Worm (Caenorhabditis elegans) whole organism, dauer: ENCODE measurements around the gene wdr-31.

Experiments
- unc-62 ChIP-seq: sonication (generic microtip); optimal IDR thresholded peaks from 2 replicates; lab custom pipeline; 2017; ENCODE audit warnings: missing biosample characterization, missing genetic modification reagents, missing genetic modification characterization

The wdr-31 gene

ce11 chrII:2752999-2753398, 17.9 kb upstream of the wdr-31 start, which contains the start of gene F29A7.3:
Gene F29A7.3, plus strand, starts transcription at chrII:2753299.
- no peak for TF ChIP-seq unc-62 (GFP tag; lab: Kevin White, UChicago)

DNA sequence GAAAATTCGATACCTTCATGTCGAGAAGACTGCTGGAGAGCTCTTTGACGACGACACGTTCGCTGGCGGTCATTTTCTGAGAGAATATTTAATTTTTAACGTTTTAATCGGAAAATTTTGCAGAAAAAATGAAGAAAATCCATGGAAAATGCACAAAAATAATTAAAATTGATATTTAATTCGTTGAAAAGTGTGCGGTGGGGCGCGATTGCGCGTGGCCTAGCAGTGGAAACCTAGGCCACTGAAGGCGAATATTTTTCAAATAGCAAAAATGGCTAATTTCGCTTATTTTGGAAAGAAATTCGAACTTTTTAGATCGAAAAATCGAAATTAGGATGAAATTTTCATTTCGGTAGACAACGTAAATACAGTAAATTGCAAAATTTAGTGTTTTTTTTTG, 17.4 kb upstream of the wdr-31 start, which contains the start of gene F29A7.6:
Gene F29A7.6, minus strand, starts transcription at position 76 of the 400 bp plus-strand sequence.
- no peak for TF ChIP-seq unc-62 (GFP tag; lab: Kevin White, UChicago)

- TF ChIP-seq unc-62 (GFP tag; lab: Kevin White, UChicago) = no peak
Observed at ce11 chrII:2751278-2751677, 16.2 kb upstream of the wdr-31 start.

DNA sequence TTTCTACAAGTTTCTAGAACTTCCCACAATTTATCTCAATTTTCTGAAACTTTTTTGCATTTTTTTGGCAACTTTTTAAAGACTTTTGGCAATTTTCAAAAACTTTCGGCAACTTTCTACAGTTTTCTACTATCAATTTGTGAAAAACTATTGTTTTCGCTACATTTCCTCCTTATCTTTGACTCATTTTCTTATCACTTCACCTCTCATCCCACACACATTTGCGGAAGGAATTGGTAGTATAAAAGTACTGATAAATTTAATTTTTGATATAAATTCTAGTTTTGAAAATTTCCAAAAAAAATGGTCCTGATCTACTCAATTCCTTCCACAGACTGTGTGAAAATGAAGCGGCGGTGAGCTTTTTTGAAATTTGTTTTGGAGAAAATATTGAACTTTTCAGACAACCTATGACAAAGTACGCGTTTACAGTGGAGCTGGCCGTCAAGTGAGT, 14.5 kb upstream of the wdr-31 start, which contains the start of gene F29A7.4:
Gene F29A7.4, plus strand, starts transcription at position 404 of the 454 bp plus-strand sequence.
- no peak for TF ChIP-seq unc-62 (GFP tag; lab: Kevin White, UChicago)

ce11 chrII:2747956-2748621, 13.0 kb upstream of the wdr-31 start:
- no peak for TF ChIP-seq unc-62 (GFP tag; lab: Kevin White, UChicago)

DNA sequence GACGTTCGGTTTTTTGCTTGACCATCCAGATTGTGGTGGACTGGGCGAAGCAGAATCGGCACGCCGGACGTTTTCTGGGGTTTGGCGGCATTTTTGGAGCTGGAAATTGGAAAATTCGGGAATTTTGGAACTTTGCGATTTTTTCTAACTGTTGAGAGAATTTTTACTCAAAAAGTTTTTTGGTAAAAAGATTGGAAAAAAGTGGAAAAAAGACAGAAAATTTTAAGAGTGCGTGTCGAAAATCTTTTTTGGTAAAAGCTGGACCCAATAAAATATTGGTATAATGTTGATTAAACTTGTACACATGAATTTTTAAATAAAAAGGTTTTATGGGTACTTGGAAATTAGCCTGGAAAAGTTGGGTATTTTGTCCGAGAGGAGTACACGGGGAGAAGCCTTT, 7.2 kb upstream of the wdr-31 start, which contains the start of gene T05A8.7:
Gene T05A8.7, minus strand, starts transcription at position 101 of the 400 bp plus-strand sequence.
- no peak for TF ChIP-seq unc-62 (GFP tag; lab: Kevin White, UChicago)

DNA sequence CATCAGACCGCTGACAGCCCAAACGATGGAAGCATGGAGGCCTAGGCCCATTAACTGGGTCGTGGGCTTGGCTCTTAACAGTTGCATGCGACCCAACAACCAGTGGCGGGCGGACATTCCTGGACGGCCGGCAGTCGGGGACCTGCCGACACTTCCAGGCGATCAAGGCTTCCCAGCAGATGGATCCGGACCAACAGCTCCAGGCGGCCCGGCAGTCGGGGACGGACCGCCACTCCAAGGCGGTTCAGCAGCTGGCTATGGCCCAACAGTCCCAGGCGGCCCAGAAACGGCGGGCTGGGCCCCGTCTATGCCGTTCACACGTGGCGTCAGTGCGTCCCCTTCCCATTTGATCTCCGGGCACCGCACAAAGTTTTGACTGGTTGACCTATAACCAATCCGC, 6.3 kb upstream of the wdr-31 start:
- TF ChIP-seq unc-62 (GFP tag; lab: Kevin White, UChicago) = no peak

DNA sequence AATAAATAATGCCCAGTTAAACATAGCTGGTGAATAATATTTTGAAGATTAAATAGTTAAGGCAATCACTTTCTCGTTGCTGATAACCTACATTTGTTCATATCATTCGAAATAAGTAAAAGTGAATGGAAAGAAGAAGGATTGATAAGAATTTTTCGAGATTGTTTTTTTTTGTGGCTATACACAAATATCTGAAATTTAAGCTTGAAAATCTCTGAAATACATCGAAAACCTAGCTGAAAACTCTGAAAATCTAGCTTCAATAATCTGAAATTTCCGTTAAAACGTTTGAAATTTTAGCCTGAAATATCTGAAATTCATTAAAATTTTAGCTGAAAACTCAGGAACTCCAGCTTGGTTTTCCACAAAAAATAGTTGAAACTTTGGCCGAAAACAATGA, 4.5 kb upstream of the wdr-31 start, which contains the start of gene T05A8.6:
Gene T05A8.6, minus strand, starts transcription at position 101 of the 400 bp plus-strand sequence.
- TF ChIP-seq unc-62 (GFP tag; lab: Kevin White, UChicago) = no peak

DNA sequence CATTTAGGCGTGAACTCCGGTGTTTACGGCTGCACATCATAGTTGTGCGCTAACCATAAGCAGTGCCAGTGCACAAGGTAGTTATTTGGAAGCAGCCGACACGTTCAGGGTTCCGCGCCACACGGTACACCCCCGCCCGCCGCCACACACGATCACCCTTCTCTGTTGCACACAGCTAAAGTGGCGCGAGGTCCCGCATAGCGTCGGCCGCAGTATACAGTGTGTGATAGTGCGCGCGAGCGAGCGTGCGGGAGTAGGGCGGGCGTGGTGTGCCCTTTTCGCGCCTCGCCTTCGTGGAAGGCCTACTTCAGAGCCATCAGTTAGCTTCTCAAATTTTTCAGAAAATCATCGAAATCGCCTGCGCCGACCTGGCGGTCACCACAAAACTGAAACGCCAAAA, 1.8 kb upstream of the wdr-31 start:
- no peak for TF ChIP-seq unc-62 (GFP tag; lab: Kevin White, UChicago)

ce11 chrII:2736156-2736728, 1.1 kb upstream of the wdr-31 start, which contains the start of gene T05A8.8:
Gene T05A8.8, plus strand, starts transcription at chrII:2736678.
- no peak for TF ChIP-seq unc-62 (GFP tag; lab: Kevin White, UChicago)

DNA sequence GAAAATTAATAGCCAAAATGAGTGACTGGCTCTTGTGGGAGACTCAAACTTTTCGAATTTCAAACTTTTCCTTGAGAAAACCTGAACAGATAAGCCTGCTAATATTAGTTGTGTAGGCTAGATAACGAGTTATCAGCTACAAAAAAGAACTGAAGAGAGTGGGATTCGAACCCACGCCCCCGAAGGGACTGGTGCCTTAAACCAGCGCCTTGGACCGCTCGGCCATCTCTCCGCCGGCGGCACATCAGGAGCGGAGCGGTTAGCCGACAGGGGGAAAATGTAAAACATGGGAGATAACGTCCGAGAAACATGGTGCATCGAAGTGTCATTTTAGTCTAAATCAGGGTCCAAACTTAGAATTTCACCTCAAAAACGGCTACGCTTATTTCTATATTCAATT, 552 bp upstream of the wdr-31 start:
- no peak for TF ChIP-seq unc-62 (GFP tag; lab: Kevin White, UChicago)

- no peak for TF ChIP-seq unc-62 (GFP tag; lab: Kevin White, UChicago)
Observed at ce11 chrII:2734735-2735134, 357 bp downstream of the wdr-31 start.

ce11 chrII:2734266-2734665, 826 bp downstream of the wdr-31 start:
- TF ChIP-seq unc-62 (GFP tag; lab: Kevin White, UChicago) = no peak

ce11 chrII:2730647-2731046, 4.4 kb downstream of the wdr-31 start:
- TF ChIP-seq unc-62 (GFP tag; lab: Kevin White, UChicago) = no peak

DNA sequence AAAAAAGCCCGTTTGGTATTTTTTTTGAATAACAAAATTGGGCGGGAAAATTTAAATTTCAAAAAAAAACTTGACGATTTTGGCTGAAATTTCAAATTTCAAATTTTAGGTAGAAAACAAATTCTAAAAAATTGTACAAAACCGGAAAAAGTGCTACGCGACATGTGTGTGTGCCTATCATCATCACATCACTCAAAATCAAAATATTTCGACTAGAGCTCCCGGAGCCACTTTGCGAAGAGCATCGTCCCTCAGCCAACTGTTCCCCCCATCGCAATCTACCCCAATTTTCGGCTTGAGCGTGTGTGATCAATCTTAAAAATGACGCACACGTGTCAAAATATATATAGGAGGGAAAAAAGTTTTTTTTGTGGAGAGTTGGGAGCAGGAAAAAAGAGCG, 8.3 kb downstream of the wdr-31 start:
- no peak for TF ChIP-seq unc-62 (GFP tag; lab: Kevin White, UChicago)

ce11 chrII:2725561-2725960, 9.5 kb downstream of the wdr-31 start, which contains the start of the genes T05A8.11 and nep-2:
Gene T05A8.11, minus strand, starts transcription at chrII:2725661.
Gene nep-2, minus strand, starts transcription at chrII:2725752.
- no peak for TF ChIP-seq unc-62 (GFP tag; lab: Kevin White, UChicago)
